Worm (Caenorhabditis elegans) whole organism, L1 larva: ENCODE data around the gene F21D5.5.

ENCODE experiments used
- F16B12.6 ChIP-seq: fragments of 150-350 bp; optimal IDR thresholded peaks from 2 replicates; lab custom pipeline; 2014; ENCODE audit warnings: missing biosample characterization, missing genetic modification characterization
- ces-1 ChIP-seq: fragments of 150-350 bp; optimal IDR thresholded peaks from 2 replicates; lab custom pipeline; 2014; ENCODE audit warnings: missing biosample characterization, missing genetic modification reagents, missing genetic modification characterization
- efl-1 ChIP-seq, 4 experiments: fragments of 150-350 bp; optimal IDR thresholded peaks in 3 of 4; peaks in 1 of 4; 1 replicate in 1 of 4; 2 replicates in 3 of 4; lab custom pipeline; 2014; ENCODE audit warnings: missing biosample characterization in 2 of 4, missing genetic modification characterization in 2 of 4, missing genetic modification reagents in 2 of 4
- elt-2 ChIP-seq: sonication (generic microtip); optimal IDR thresholded peaks from 2 replicates; lab custom pipeline; 2016; ENCODE audit warnings: missing genetic modification characterization, mild to moderate bottlenecking, inconsistent platforms, missing compliant biosample characterization, missing genetic modification reagents
- elt-3 ChIP-seq, 6 experiments: fragments of 150-350 bp in 1 of 6; sonication (generic microtip); optimal IDR thresholded peaks; 2 replicates each; lab custom pipeline; 2017 to 2018; ENCODE audit warnings: missing biosample characterization in 6 of 6, missing genetic modification characterization in 6 of 6, inconsistent platforms in 1 of 6
- fos-1 ChIP-seq: fragments of 150-350 bp; optimal IDR thresholded peaks from 2 replicates; lab custom pipeline; 2014; ENCODE audit warnings: missing biosample characterization, missing genetic modification characterization
- mdl-1 ChIP-seq, 2 experiments: fragments of 150-350 bp; optimal IDR thresholded peaks; 2 replicates each; lab custom pipeline; 2014 to 2017; ENCODE audit warnings: missing biosample characterization in 2 of 2, missing genetic modification characterization in 2 of 2, inconsistent platforms in 1 of 2
- nhr-12 ChIP-seq: sonication (generic microtip); optimal IDR thresholded peaks from 2 replicates; lab custom pipeline; 2017; ENCODE audit warnings: missing biosample characterization, missing genetic modification characterization
- nhr-237 ChIP-seq: fragments of 150-350 bp; optimal IDR thresholded peaks from 2 replicates; lab custom pipeline; 2014; ENCODE audit warnings: missing biosample characterization, missing genetic modification characterization
- skn-1 ChIP-seq: fragments of 150-350 bp; optimal IDR thresholded peaks from 2 replicates; lab custom pipeline; 2014; ENCODE audit warnings: missing biosample characterization, missing genetic modification characterization
- sptf-1 ChIP-seq: fragments of 150-350 bp; optimal IDR thresholded peaks from 2 replicates; lab custom pipeline; 2014; ENCODE audit warnings: missing biosample characterization, missing genetic modification characterization
- tbx-2 ChIP-seq: sonication (generic microtip); optimal IDR thresholded peaks from 2 replicates; lab custom pipeline; 2016; ENCODE audit warnings: missing genetic modification characterization, missing compliant biosample characterization
- unc-62 ChIP-seq: fragments of 150-350 bp; optimal IDR thresholded peaks from 2 replicates; lab custom pipeline; 2014; ENCODE audit warnings: missing biosample characterization, missing genetic modification reagents, missing genetic modification characterization
- zag-1 ChIP-seq: fragments of 150-350 bp; optimal IDR thresholded peaks from 2 replicates; lab custom pipeline; 2014; ENCODE audit warnings: missing biosample characterization, missing genetic modification characterization

DNA sequence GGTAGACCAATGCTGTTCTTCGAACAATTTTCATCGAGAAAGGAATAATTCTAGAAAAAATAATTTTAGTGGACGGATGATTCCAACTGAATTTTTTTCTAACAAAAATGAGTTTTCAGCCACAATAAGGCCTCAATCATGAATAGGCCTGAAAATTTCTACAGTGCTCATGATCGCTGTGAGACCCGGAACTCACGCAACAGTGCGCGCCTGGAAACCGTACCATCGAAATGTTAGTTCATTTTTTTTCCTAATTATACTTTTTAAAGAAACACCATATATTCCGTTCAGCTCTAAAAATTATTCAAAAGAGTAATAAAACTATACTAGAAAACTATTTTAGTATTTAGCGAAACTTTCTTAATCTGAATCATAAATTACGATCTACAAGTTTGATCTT lies 14.3 kb downstream of the F21D5.5 start:
- TF ChIP-seq nhr-237 (tag; lab: Kevin White, UChicago) (no peak), zag-1 (tag; lab: Kevin White, UChicago) (no peak), nhr-12 (tag; lab: Kevin White, UChicago) (no peak), skn-1 (tag; lab: Kevin White, UChicago) (no peak), sptf-1 (tag; lab: Kevin White, UChicago) (no peak), ces-1 (no peak), tbx-2 (no peak), mdl-1 (tag; optimal IDR thresholded peaks at IDR 0.05; lab: Kevin White, UChicago) (no peak), F16B12.6 (no peak), elt-2 (tag; lab: Kevin White, UChicago) (no peak), unc-62 (GFP tag; lab: Kevin White, UChicago) (no peak), fos-1 (tag; lab: Kevin White, UChicago) (no peak), efl-1 (optimal IDR thresholded peaks at IDR 0.05; lab: Kevin White, UChicago) (no peak), efl-1 (GFP tag; optimal IDR thresholded peaks at IDR 0.05 in 1 of 2; lab: Kevin White, UChicago) (peak in 1 of 2 experiments; percentile 16), elt-3 (tag; optimal IDR thresholded peaks at IDR 0.05; lab: Kevin White, UChicago) (no peak)
